Worm (Caenorhabditis elegans): ENCODE results near the gene ugt-46.

Gene ugt-46

ce11 chrX:504046-504843 is 25.8 kb downstream of the ugt-46 start (continued):
- TF ChIP-seq ztf-11 (tag; optimal IDR thresholded peaks at IDR 0.05), result no peak
- no peak for TF ChIP-seq grh-1 (GFP tag; IDR thresholded peaks at IDR 0.05)
- peak in 4 of 6 experiments; percentile 60 to 89 (median 87) for TF ChIP-seq elt-3 (tag; optimal IDR thresholded peaks at IDR 0.05)
- TF ChIP-seq nhr-28 (tag; optimal IDR thresholded peaks at IDR 0.05), result no peak
- TF ChIP-seq ama-1 (optimal IDR thresholded peaks at IDR 0.05), result no peak

ce11 chrX:498640-499039 is 31.4 kb downstream of the ugt-46 start:
- no peak for TF ChIP-seq zip-4 (GFP tag; optimal IDR thresholded peaks at IDR 0.05)
- no peak for TF ChIP-seq nhr-76 (tag; optimal IDR thresholded peaks at IDR 0.05)
- peak; percentile 14 for TF ChIP-seq nhr-20 (tag; optimal IDR thresholded peaks at IDR 0.05)
- peak; percentile 72 for TF ChIP-seq lin-14 (GFP tag; optimal IDR thresholded peaks at IDR 0.05)
- TF ChIP-seq blmp-1 (tag; optimal IDR thresholded peaks at IDR 0.05), result peak; percentile 81
- peak; percentile 14 for TF ChIP-seq nhr-71 (tag; optimal IDR thresholded peaks at IDR 0.05)
- TF ChIP-seq mep-1 (tag; optimal IDR thresholded peaks at IDR 0.05), result peak; percentile 17
- peak; percentile 58 for TF ChIP-seq nhr-90 (tag; optimal IDR thresholded peaks at IDR 0.05; ENCODE audit: poor library complexity)
- peak; percentile 28 for TF ChIP-seq snu-23 (GFP tag; optimal IDR thresholded peaks at IDR 0.05)
- peak in 1 of 2 experiments; percentile 17 for TF ChIP-seq lin-35 (GFP tag; optimal IDR thresholded peaks at IDR 0.05)
- peak in 1 of 2 experiments; percentile 9 for TF ChIP-seq mdl-1 (tag; optimal IDR thresholded peaks at IDR 0.05)
- peak in 1 of 2 experiments; percentile 43 for TF ChIP-seq lsy-2 (tag; optimal IDR thresholded peaks at IDR 0.05)
- no peak for TF ChIP-seq fos-1 (tag; optimal IDR thresholded peaks at IDR 0.05)
- TF ChIP-seq nhr-85 (tag), result peak; percentile 85
- TF ChIP-seq elt-3 (tag; optimal IDR thresholded peaks at IDR 0.05), result peak in 4 of 6 experiments; percentile 39 to 81 (median 62)
- no peak for TF ChIP-seq pag-3 (tag; optimal IDR thresholded peaks at IDR 0.05; ENCODE audit: borderline replicate concordance, insufficient read depth)
- peak; percentile 51 for TF ChIP-seq vab-15 (tag; optimal IDR thresholded peaks at IDR 0.05)

ce11 chrX:496795-497194 is 33.3 kb downstream of the ugt-46 start:
- TF ChIP-seq C16A3.4 (tag; optimal IDR thresholded peaks at IDR 0.05), result no peak
- peak; percentile 42 for TF ChIP-seq snpc-4 (tag; optimal IDR thresholded peaks at IDR 0.05)

- TF ChIP-seq efl-1 (optimal IDR thresholded peaks at IDR 0.05), result no peak
- no peak for TF ChIP-seq efl-1 (GFP tag; optimal IDR thresholded peaks at IDR 0.05 in 1 of 2)
- TF ChIP-seq ceh-88 (GFP tag; IDR thresholded peaks at IDR 0.05), result no peak
- no peak for TF ChIP-seq unc-62 (GFP tag; optimal IDR thresholded peaks at IDR 0.05)
- peak in 1 of 2 experiments; percentile 3 for TF ChIP-seq lsy-2 (tag; optimal IDR thresholded peaks at IDR 0.05)
- TF ChIP-seq lin-15B (tag; optimal IDR thresholded peaks at IDR 0.05), result no peak
- TF ChIP-seq ets-5 (GFP tag; IDR thresholded peaks at IDR 0.05), result no peak
- TF ChIP-seq nhr-90 (tag; optimal IDR thresholded peaks at IDR 0.05; ENCODE audit: poor library complexity), result no peak
- TF ChIP-seq zip-4 (GFP tag; optimal IDR thresholded peaks at IDR 0.05), result no peak
- TF ChIP-seq dpl-1 (GFP tag; optimal IDR thresholded peaks at IDR 0.05), result no peak
- TF ChIP-seq hpl-2 (GFP tag; optimal IDR thresholded peaks at IDR 0.05), result no peak
- peak; percentile 33 for TF ChIP-seq dsc-1 (tag; optimal IDR thresholded peaks at IDR 0.05)
- no peak for TF ChIP-seq mef-2 (tag; optimal IDR thresholded peaks at IDR 0.05)
- TF ChIP-seq fkh-4 (tag; optimal IDR thresholded peaks at IDR 0.05; ENCODE audit: borderline replicate concordance), result no peak
- TF ChIP-seq fkh-8 (tag; optimal IDR thresholded peaks at IDR 0.05), result no peak
- TF ChIP-seq nhr-76 (tag; optimal IDR thresholded peaks at IDR 0.05), result no peak
- no peak for TF ChIP-seq sup-37 (GFP tag; optimal IDR thresholded peaks at IDR 0.05)
- no peak for TF ChIP-seq unc-130 (tag; optimal IDR thresholded peaks at IDR 0.05)
- TF ChIP-seq nhr-71 (tag; optimal IDR thresholded peaks at IDR 0.05), result peak; percentile 31
- no peak for TF ChIP-seq ztf-11 (tag; optimal IDR thresholded peaks at IDR 0.05)
- no peak for TF ChIP-seq fkh-10 (GFP tag; optimal IDR thresholded peaks at IDR 0.05)
- no peak for TF ChIP-seq ama-1 (optimal IDR thresholded peaks at IDR 0.05)
- TF ChIP-seq alr-1 (tag; optimal IDR thresholded peaks at IDR 0.05; ENCODE audit: borderline replicate concordance), result no peak
- no peak for TF ChIP-seq unc-98 (GFP tag; IDR thresholded peaks at IDR 0.05)
- no peak for TF ChIP-seq hlh-17 (GFP tag; optimal IDR thresholded peaks at IDR 0.05; ENCODE audit: borderline replicate concordance)
- TF ChIP-seq aha-1 (tag; optimal IDR thresholded peaks at IDR 0.05), result no peak
- peak; percentile 53 for TF ChIP-seq rnt-1 (tag; optimal IDR thresholded peaks at IDR 0.05)
- TF ChIP-seq nhr-20 (tag; optimal IDR thresholded peaks at IDR 0.05), result no peak
- no peak for TF ChIP-seq mdl-1 (tag; optimal IDR thresholded peaks at IDR 0.05)
- TF ChIP-seq nhr-12 (tag; optimal IDR thresholded peaks at IDR 0.05), result no peak
- no peak for TF ChIP-seq irx-1 (tag; optimal IDR thresholded peaks at IDR 0.05)
Measured at ce11 chrX:492919-493318, 37.2 kb downstream of the ugt-46 start, which contains the start of gene B0310.1. Gene B0310.1, plus strand, starts transcription at chrX:493228.
